Worm (Caenorhabditis elegans) whole organism, midembryonic: ENCODE measurements around the gene kin-24.

Source experiments
- T22C8.4 ChIP-seq: fragments of 200-800 bp; sonication (Bioruptor generic); IDR thresholded peaks from 2 replicates; pipeline ENCODE4 v1.3.6; 2022; ENCODE audit warnings: missing genetic modification characterization, missing compliant biosample characterization
- cog-1 ChIP-seq: sonication (generic microtip); optimal IDR thresholded peaks from 2 replicates; lab custom pipeline; 2016; ENCODE audit warnings: missing genetic modification characterization, missing compliant biosample characterization
- flt-1 ChIP-seq: fragments of 200-800 bp; sonication (Bioruptor generic); IDR thresholded peaks from 2 replicates; pipeline ENCODE4 v1.3.6; 2022; ENCODE audit warnings: missing genetic modification characterization, missing compliant biosample characterization
- klf-2 ChIP-seq: fragments of 200-800 bp; sonication (Bioruptor generic); conservative IDR thresholded peaks from 2 replicates; pipeline ENCODE4 v1.3.6; 2022; ENCODE audit warnings: missing genetic modification reagents, missing genetic modification characterization, missing compliant biosample characterization
- med-1 ChIP-seq: sonication (generic microtip); optimal IDR thresholded peaks from 2 replicates; lab custom pipeline; 2017; ENCODE audit warnings: missing genetic modification characterization, mild to moderate bottlenecking, missing compliant biosample characterization, antibody characterized with exemption, missing genetic modification reagents; ENCODE audit not compliant: insufficient read depth
- ref-1 ChIP-seq: fragments of 200-800 bp; sonication (Bioruptor generic); conservative IDR thresholded peaks from 2 replicates; pipeline ENCODE4 v1.3.6; 2022; ENCODE audit warnings: missing genetic modification reagents, missing genetic modification characterization, missing compliant biosample characterization
- tab-1 ChIP-seq: fragments of 200-800 bp; sonication (Bioruptor generic); IDR thresholded peaks from 2 replicates; pipeline ENCODE4 v1.3.6; 2022; ENCODE audit warnings: missing genetic modification characterization, missing compliant biosample characterization
- ztf-23 ChIP-seq: fragments of 200-800 bp; sonication (Bioruptor generic); IDR thresholded peaks from 2 replicates; pipeline ENCODE4 v1.3.6; 2022; ENCODE audit warnings: missing genetic modification reagents, missing genetic modification characterization, missing compliant biosample characterization
- ztf-29 ChIP-seq: fragments of 200-800 bp; sonication (Bioruptor generic); IDR thresholded peaks from 2 replicates; pipeline ENCODE4 v1.3.6; 2022; ENCODE audit warnings: missing genetic modification reagents, missing genetic modification characterization, missing compliant biosample characterization

- TF ChIP-seq klf-2 (GFP tag; lab: Robert Waterston, UW), result no peak
- TF ChIP-seq cog-1 (tag; lab: Kevin White, UChicago), result no peak
- TF ChIP-seq tab-1 (GFP tag; lab: Robert Waterston, UW), result no peak
- TF ChIP-seq med-1 (GFP tag; lab: Kevin White, UChicago), result no peak
- no peak for TF ChIP-seq ref-1
- TF ChIP-seq flt-1, result no peak
- no peak for TF ChIP-seq ztf-23 (GFP tag; lab: Robert Waterston, UW)
- TF ChIP-seq ztf-29 (GFP tag; lab: Robert Waterston, UW), result no peak
- no peak for TF ChIP-seq T22C8.4 (GFP tag; lab: Robert Waterston, UW)
Observed at ce11 chrIV:9821621-9822020, 19.3 kb downstream of the kin-24 start, which contains the start of gene col-123.
